Worm (Caenorhabditis elegans) whole organism, L4 larva: Measurements from ENCODE around the gene nhr-212.

Experiments
- F26F4.8 ChIP-seq: fragments of 200-800 bp; sonication (Bioruptor generic); conservative IDR thresholded peaks from 2 replicates; pipeline ENCODE4 v1.3.6; 2022; ENCODE audit warnings: missing genetic modification characterization, missing compliant biosample characterization
- F44E2.7 ChIP-seq: fragments of 200-800 bp; sonication (Bioruptor generic); IDR thresholded peaks from 2 replicates; pipeline ENCODE4 v2.1.2; 2022; ENCODE audit warnings: missing genetic modification characterization, missing compliant biosample characterization
- Y75B8A.6 ChIP-seq: fragments of 200-800 bp; sonication (Bioruptor generic); IDR thresholded peaks from 2 replicates; pipeline ENCODE4 v1.3.6; 2022; ENCODE audit warnings: missing genetic modification reagents, missing genetic modification characterization, missing compliant biosample characterization
- ZK546.5 ChIP-seq, 2 experiments: sonication (generic microtip); optimal IDR thresholded peaks; 2 replicates each; lab custom pipeline; 2017; ENCODE audit warnings: missing biosample characterization in 2 of 2, missing genetic modification characterization in 2 of 2
- aha-1 ChIP-seq: fragments of 150-350 bp; peaks from one replicate; lab custom pipeline; 2014; ENCODE audit warnings: missing biosample characterization, missing genetic modification characterization
- ceh-20 ChIP-seq: fragments of 200-800 bp; sonication (Bioruptor generic); IDR thresholded peaks from 2 replicates; pipeline ENCODE4 v1.3.6; 2022; ENCODE audit warnings: missing genetic modification reagents, missing genetic modification characterization, missing compliant biosample characterization
- ceh-44 ChIP-seq: fragments of 200-800 bp; sonication (Bioruptor generic); IDR thresholded peaks from 2 replicates; pipeline ENCODE4 v1.3.6; 2022; ENCODE audit warnings: missing genetic modification reagents, missing genetic modification characterization, missing compliant biosample characterization
- daf-12 ChIP-seq: fragments of 150-350 bp; optimal IDR thresholded peaks from 2 replicates; lab custom pipeline; 2014; ENCODE audit warnings: missing biosample characterization, missing genetic modification reagents, missing genetic modification characterization
- daf-19 ChIP-seq: fragments of 200-800 bp; sonication (Bioruptor generic); conservative IDR thresholded peaks from 2 replicates; pipeline ENCODE4 v1.3.6; 2022; ENCODE audit warnings: missing genetic modification characterization, missing compliant biosample characterization
- egl-43 ChIP-seq: fragments of 200-800 bp; sonication (Bioruptor generic); IDR thresholded peaks from 2 replicates; pipeline ENCODE4 v1.3.6; 2022; ENCODE audit warnings: missing genetic modification reagents, missing genetic modification characterization, missing compliant biosample characterization
- hif-1 ChIP-seq, 2 experiments: sonication (generic microtip); optimal IDR thresholded peaks; 2 replicates each; lab custom pipeline; 2016 to 2017; ENCODE audit warnings: missing compliant biosample characterization in 2 of 2, missing genetic modification characterization in 2 of 2, missing genetic modification reagents in 2 of 2, missing genotype in 2 of 2, mild to moderate bottlenecking in 1 of 2
- hlh-30 ChIP-seq: sonication (generic microtip); optimal IDR thresholded peaks from 2 replicates; lab custom pipeline; 2017; ENCODE audit warnings: antibody characterized with exemption, mild to moderate bottlenecking, missing genetic modification characterization, missing compliant biosample characterization; ENCODE audit not compliant: insufficient read depth
- lin-13 ChIP-seq: fragments of 150-350 bp; optimal IDR thresholded peaks from 2 replicates; lab custom pipeline; 2014; ENCODE audit warnings: missing biosample characterization, missing genetic modification reagents, missing genetic modification characterization
- lin-38 ChIP-seq: fragments of 200-800 bp; sonication (Bioruptor generic); IDR thresholded peaks from 2 replicates; pipeline ENCODE4 v1.3.6; 2022; ENCODE audit warnings: missing genetic modification reagents, missing genetic modification characterization, missing compliant biosample characterization
- lin-39 ChIP-seq: fragments of 150-350 bp; optimal IDR thresholded peaks from 2 replicates; lab custom pipeline; 2014; ENCODE audit warnings: missing biosample characterization, missing genetic modification reagents, missing genetic modification characterization
- madf-9 ChIP-seq: fragments of 200-800 bp; sonication (Bioruptor generic); conservative IDR thresholded peaks from 2 replicates; pipeline ENCODE4 v1.3.6; 2022; ENCODE audit warnings: missing genetic modification reagents, missing genetic modification characterization, missing compliant biosample characterization
- mdl-1 ChIP-seq, 2 experiments: fragments of 150-350 bp in 1 of 2; sonication (generic microtip) in 1 of 2; optimal IDR thresholded peaks; 2 replicates each; lab custom pipeline; 2014 to 2017; ENCODE audit warnings: missing biosample characterization in 2 of 2, missing genetic modification characterization in 2 of 2
- mdt-29 ChIP-seq: fragments of 200-800 bp; sonication (Bioruptor generic); IDR thresholded peaks from 2 replicates; pipeline ENCODE4 v1.3.6; 2022; ENCODE audit warnings: missing genetic modification reagents, missing genetic modification characterization, missing compliant biosample characterization
- mxl-2 ChIP-seq: fragments of 200-800 bp; sonication (Bioruptor generic); conservative IDR thresholded peaks from 2 replicates; pipeline ENCODE4 v1.3.6; 2022; ENCODE audit warnings: missing genetic modification reagents, missing genetic modification characterization, missing compliant biosample characterization
- nhr-10 ChIP-seq: fragments of 150-350 bp; optimal IDR thresholded peaks from 2 replicates; lab custom pipeline; 2014; ENCODE audit warnings: missing biosample characterization, missing genetic modification characterization
- nhr-25 ChIP-seq: sonication (generic microtip); optimal IDR thresholded peaks from 2 replicates; lab custom pipeline; 2017; ENCODE audit warnings: missing genetic modification characterization, mild to moderate bottlenecking, missing compliant biosample characterization, antibody characterized with exemption, moderate library complexity, borderline replicate concordance; ENCODE audit not compliant: insufficient read depth
- nhr-41 ChIP-seq: fragments of 200-800 bp; sonication (Bioruptor generic); IDR thresholded peaks from 2 replicates; pipeline ENCODE4 v1.3.6; 2022; ENCODE audit warnings: missing genetic modification reagents, missing genetic modification characterization, missing compliant biosample characterization
- nhr-42 ChIP-seq: fragments of 200-800 bp; sonication (Bioruptor generic); IDR thresholded peaks from 2 replicates; pipeline ENCODE4 v1.3.6; 2022; ENCODE audit warnings: missing genetic modification characterization, missing compliant biosample characterization
- nhr-48 ChIP-seq: sonication (generic microtip); optimal IDR thresholded peaks from 2 replicates; lab custom pipeline; 2016; ENCODE audit warnings: mild to moderate bottlenecking, missing genetic modification characterization, missing compliant biosample characterization
- nhr-6 ChIP-seq: fragments of 150-350 bp; optimal IDR thresholded peaks from 2 replicates; lab custom pipeline; 2014; ENCODE audit warnings: missing biosample characterization, missing genetic modification characterization
- sdz-12 ChIP-seq: fragments of 200-800 bp; sonication (Bioruptor generic); optimal IDR thresholded peaks from 2 replicates; lab custom pipeline; 2018; ENCODE audit warnings: mild to moderate bottlenecking, missing genetic modification characterization, missing compliant biosample characterization
- set-16 ChIP-seq: fragments of 200-800 bp; sonication (Bioruptor generic); IDR thresholded peaks from 2 replicates; pipeline ENCODE4 v1.3.6; 2022; ENCODE audit warnings: missing genetic modification reagents, missing genetic modification characterization, missing compliant biosample characterization
- skn-1 ChIP-seq: fragments of 150-350 bp; optimal IDR thresholded peaks from 2 replicates; lab custom pipeline; 2014; ENCODE audit warnings: missing biosample characterization, missing genetic modification characterization
- tra-1 ChIP-seq: fragments of 200-800 bp; sonication (Bioruptor generic); IDR thresholded peaks from 2 replicates; pipeline ENCODE4 v1.3.6; 2022; ENCODE audit warnings: missing genetic modification reagents, missing genetic modification characterization, missing compliant biosample characterization
- unc-130 ChIP-seq: sonication (generic microtip); optimal IDR thresholded peaks from 2 replicates; lab custom pipeline; 2016; ENCODE audit warnings: missing genetic modification reagents, missing genetic modification characterization, missing compliant biosample characterization
- unc-62 ChIP-seq, 3 experiments: fragments of 150-350 bp in 1 of 3; sonication (generic microtip); optimal IDR thresholded peaks in 2 of 3; peaks in 1 of 3; 1 replicate in 1 of 3; 2 replicates in 2 of 3; lab custom pipeline; 2014 to 2017; ENCODE audit warnings: missing biosample characterization in 3 of 3, missing genetic modification characterization in 3 of 3, missing genetic modification reagents in 3 of 3, missing genotype in 1 of 3
- vab-7 ChIP-seq: fragments of 200-800 bp; sonication (Bioruptor generic); IDR thresholded peaks from 2 replicates; pipeline ENCODE4 v1.3.6; 2022; ENCODE audit warnings: missing genetic modification reagents, missing genetic modification characterization, missing compliant biosample characterization
- zip-2 ChIP-seq: fragments of 150-350 bp; optimal IDR thresholded peaks from 2 replicates; lab custom pipeline; 2014; ENCODE audit warnings: missing biosample characterization, missing genetic modification characterization

The nhr-212 gene

DNA sequence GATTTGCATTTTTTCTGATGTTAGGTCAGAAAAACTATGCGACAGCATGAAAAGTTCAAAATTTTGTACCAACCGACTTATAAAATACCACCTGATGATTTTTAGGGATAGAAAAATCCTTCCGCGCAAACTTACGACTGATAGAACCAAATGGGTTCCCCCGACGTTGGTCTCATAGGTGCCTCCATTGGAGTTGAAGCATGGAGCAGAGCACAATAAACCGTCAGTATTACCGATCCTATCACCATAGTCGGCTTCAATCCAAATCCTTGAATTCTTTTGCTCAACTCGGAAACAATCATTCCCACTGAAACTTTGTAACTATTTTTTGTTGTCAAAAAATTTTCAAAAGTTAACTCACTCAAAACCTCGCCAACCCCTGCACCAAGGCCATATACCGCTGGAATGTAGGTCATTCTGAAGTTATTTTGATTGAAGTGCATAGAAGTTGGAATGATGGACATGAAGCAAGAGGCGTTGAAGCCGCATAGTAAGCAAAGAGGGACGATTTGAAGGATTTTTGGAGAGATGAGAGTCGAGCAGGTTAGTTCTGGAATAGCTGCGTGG lies 45.4 kb upstream of the nhr-212 start:
- TF ChIP-seq aha-1 (peak; percentile 92), unc-62 (GFP tag; optimal IDR thresholded peaks at IDR 0.05 in 1 of 2; lab: Kevin White, UChicago) (peak in 1 of 2 experiments; percentile 90), unc-62 (tag; optimal IDR thresholded peaks at IDR 0.05; lab: Kevin White, UChicago) (no peak), mdt-29 (GFP tag; lab: Robert Waterston, UW) (no peak)

DNA sequence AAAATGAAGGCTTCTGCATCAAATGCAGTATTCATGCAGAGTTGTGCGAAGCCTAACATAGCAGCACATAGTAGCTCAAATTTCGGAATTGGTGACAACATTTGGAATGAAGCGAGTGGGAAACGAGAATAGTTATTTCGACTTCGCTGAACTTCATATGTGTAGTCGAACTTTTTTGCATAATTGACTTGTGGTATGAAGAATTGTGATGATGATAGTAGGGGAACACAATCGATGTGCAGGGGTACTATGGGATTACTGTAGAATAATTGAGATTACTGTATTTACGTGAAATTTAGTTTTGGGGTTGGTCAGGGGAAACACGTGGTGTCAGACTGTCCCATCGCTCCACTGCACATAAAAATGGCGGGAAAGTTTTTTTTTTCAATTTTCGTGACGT lies 43.7 kb upstream of the nhr-212 start, which contains the start of gene B0554.7:
Gene B0554.7, minus strand, starts transcription at position 101 of the 400 bp plus-strand sequence.
- TF ChIP-seq aha-1, result peak; percentile 13
- TF ChIP-seq tra-1 (GFP tag; lab: Robert Waterston, UW), result no peak

DNA sequence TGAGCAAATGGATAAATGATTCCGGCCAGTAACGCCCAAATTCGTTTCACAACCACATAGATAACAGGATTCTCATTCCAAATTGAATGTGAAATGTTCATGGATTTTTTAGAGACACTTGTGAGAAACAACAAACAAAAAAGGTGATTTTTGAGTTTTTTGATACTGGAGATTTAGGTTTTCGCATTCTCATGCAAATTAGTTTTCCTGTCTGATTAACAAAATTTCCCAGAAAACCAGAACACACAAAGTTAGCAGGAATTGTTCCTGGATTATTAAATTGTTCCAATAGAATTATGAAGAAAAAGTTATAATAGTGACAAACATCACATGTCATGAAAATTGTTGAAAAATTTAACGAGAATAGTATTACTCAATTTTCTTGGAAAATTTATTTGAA lies 41.5 kb upstream of the nhr-212 start, which contains the start of gene srh-33:
Gene srh-33, minus strand, starts transcription at position 101 of the 400 bp plus-strand sequence.
- TF ChIP-seq hlh-30 (tag; lab: Kevin White, UChicago), result no peak

DNA sequence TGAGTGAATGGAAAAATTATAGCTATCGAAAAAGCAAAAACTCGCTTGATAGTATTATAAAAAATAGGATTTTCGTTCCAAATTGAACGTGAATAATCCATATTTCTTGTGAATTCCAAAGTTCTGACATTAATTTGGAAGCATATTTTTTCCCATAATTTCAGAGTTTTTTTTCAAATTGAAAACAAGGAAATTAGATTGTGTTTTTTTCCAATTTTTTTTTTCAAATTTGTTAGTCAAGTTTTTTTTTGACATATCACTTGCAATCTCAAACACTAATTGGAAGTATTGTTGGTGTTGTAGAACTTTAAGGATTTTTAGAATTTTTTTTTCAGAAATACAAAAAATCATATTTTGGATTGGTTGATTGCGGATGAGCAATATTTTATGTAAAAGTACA lies 38.1 kb upstream of the nhr-212 start, which contains the start of gene srh-34:
Gene srh-34, minus strand, starts transcription at position 101 of the 400 bp plus-strand sequence.
- no peak for TF ChIP-seq daf-19
- TF ChIP-seq skn-1 (tag; lab: Kevin White, UChicago), result no peak
- TF ChIP-seq nhr-10 (tag; lab: Kevin White, UChicago), result no peak
- TF ChIP-seq set-16, result no peak
- TF ChIP-seq lin-13 (GFP tag; lab: Kevin White, UChicago), result no peak
- TF ChIP-seq egl-43 (GFP tag; lab: Robert Waterston, UW), result no peak
- TF ChIP-seq nhr-48 (tag; lab: Kevin White, UChicago), result no peak
- TF ChIP-seq lin-38 (GFP tag; lab: Robert Waterston, UW), result no peak
- TF ChIP-seq lin-39 (tag; lab: Kevin White, UChicago), result no peak
- no peak for TF ChIP-seq madf-9 (GFP tag; lab: Robert Waterston, UW)
- TF ChIP-seq unc-130 (GFP tag; lab: Kevin White, UChicago), result no peak
- TF ChIP-seq mdl-1 (tag; optimal IDR thresholded peaks at IDR 0.05; lab: Kevin White, UChicago), result no peak
- TF ChIP-seq hif-1 (tag; optimal IDR thresholded peaks at IDR 0.05; lab: Kevin White, UChicago), result no peak
- TF ChIP-seq ZK546.5 (tag; optimal IDR thresholded peaks at IDR 0.05; lab: Kevin White, UChicago), result no peak
- TF ChIP-seq Y75B8A.6 (GFP tag; lab: Robert Waterston, UW), result no peak
- TF ChIP-seq zip-2 (tag; lab: Kevin White, UChicago), result no peak
- TF ChIP-seq ceh-44, result no peak
- TF ChIP-seq nhr-41 (GFP tag; lab: Robert Waterston, UW), result no peak
- TF ChIP-seq nhr-25 (tag; lab: Kevin White, UChicago), result no peak
- TF ChIP-seq mxl-2 (GFP tag; lab: Robert Waterston, UW), result no peak

ce11 chrV:446988-447387 lies 37.7 kb upstream of the nhr-212 start:
- TF ChIP-seq unc-62 (GFP tag; optimal IDR thresholded peaks at IDR 0.05 in 1 of 2; lab: Kevin White, UChicago) (peak in 1 of 2 experiments; percentile 27), unc-62 (tag; optimal IDR thresholded peaks at IDR 0.05; lab: Kevin White, UChicago) (no peak), vab-7 (GFP tag; lab: Robert Waterston, UW) (no peak), nhr-6 (tag; lab: Kevin White, UChicago) (no peak), ceh-20 (GFP tag; lab: Robert Waterston, UW) (no peak), sdz-12 (GFP tag; lab: Kevin White, UChicago) (no peak), daf-12 (tag; lab: Kevin White, UChicago) (no peak), nhr-42 (no peak), F44E2.7 (GFP tag; lab: Robert Waterston, UW) (0 out of 2 replicates have a peak, but pooled peaks have one; percentile 9), F26F4.8 (GFP tag; lab: Robert Waterston, UW) (no peak), ceh-44 (no peak), set-16 (peak; percentile 58)
